Worm (Caenorhabditis elegans) whole organism, early embryonic: ENCODE data around the gene nhr-264.

Experiments used
- F13C5.2 ChIP-seq: sonication (generic microtip); optimal IDR thresholded peaks from 2 replicates; lab custom pipeline; 2017; ENCODE audit warnings: mild to moderate bottlenecking, missing genetic modification characterization, inconsistent platforms, missing compliant biosample characterization
- ama-1 ChIP-seq: fragments of 150-350 bp; optimal IDR thresholded peaks from 2 replicates; lab custom pipeline; 2014
- ceh-36 ChIP-seq: sonication (generic microtip); optimal IDR thresholded peaks from 2 replicates; lab custom pipeline; 2016; ENCODE audit warnings: missing genetic modification characterization, inconsistent platforms, missing compliant biosample characterization
- tra-4 ChIP-seq: sonication (generic microtip); optimal IDR thresholded peaks from 2 replicates; lab custom pipeline; 2017; ENCODE audit warnings: missing genetic modification characterization, missing compliant biosample characterization

DNA sequence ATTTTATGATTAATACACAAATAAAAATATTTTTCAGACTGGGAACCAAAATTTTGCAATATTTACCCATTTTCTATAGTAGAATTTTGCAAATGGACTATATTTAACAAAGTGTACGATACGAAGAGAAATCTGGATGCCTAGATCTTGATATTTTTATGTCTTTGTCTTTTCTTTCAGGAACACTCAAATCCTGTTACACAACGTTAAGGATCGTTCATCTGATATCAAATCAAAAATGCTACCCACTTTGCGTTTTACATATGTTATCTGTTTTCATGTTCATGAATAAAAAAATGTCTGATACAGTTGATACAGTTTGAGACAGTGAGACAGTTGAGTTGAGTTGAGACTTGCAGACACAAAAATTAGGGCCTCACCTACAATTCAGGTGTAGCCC lies 2.6 kb upstream of the nhr-264 start, which contains the start of gene F49C12.1:
- TF ChIP-seq F13C5.2 (tag; lab: Kevin White, UChicago) (no peak), ama-1 (no peak), tra-4 (tag; lab: Kevin White, UChicago) (no peak), ceh-36 (no peak)
